Worm (Caenorhabditis elegans) whole organism, dauer: Measurements from ENCODE around the gene srw-107.

Source experiments
- unc-62 ChIP-seq: sonication (generic microtip); optimal IDR thresholded peaks from 2 replicates; lab custom pipeline; 2017; ENCODE audit warnings: missing biosample characterization, missing genetic modification reagents, missing genetic modification characterization

Gene srw-107

ce11 chrV:521517-521916 is at the start of gene srw-107:
TSS of gene srw-107 (minus strand) at chrV:521617.
- no peak for TF ChIP-seq unc-62

- TF ChIP-seq unc-62: no peak
Measured at ce11 chrV:568105-568504, 46.7 kb upstream of the srw-107 start, which contains the start of gene sri-72. TSS of gene sri-72 (minus strand) at chrV:568205.

- TF ChIP-seq unc-62: no peak
Measured at ce11 chrV:565984-566383, 44.6 kb upstream of the srw-107 start, which contains the start of gene sri-73. TSS of gene sri-73 (minus strand) at chrV:566084.

DNA sequence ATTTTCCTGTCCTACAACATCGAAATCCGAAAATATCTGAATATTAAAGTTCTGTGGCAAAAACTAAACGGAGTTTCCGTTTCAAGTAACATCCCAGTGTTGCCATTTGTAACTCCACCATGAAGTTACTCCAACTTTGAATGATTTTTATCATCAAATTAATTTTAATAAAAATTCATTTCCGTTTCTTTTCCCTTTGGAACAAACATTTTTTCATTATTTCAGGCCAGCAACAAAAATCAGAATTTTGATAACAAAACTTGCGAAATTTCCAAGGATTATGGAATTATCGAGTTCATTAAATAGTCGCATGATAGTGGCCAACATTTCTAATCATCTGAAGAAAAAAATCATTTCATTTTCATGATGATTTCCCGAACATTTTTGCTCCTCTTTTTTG is 41.4 kb upstream of the srw-107 start, which contains the start of gene C14C6.2:
C14C6.2 (plus strand) TSS at position 301 of the 400 bp plus-strand sequence.
- TF ChIP-seq unc-62: no peak

ce11 chrV:559940-560339 is 38.5 kb upstream of the srw-107 start, which contains the start of gene srx-7:
TSS of gene srx-7 (plus strand) at chrV:560195.
- TF ChIP-seq unc-62: no peak

DNA sequence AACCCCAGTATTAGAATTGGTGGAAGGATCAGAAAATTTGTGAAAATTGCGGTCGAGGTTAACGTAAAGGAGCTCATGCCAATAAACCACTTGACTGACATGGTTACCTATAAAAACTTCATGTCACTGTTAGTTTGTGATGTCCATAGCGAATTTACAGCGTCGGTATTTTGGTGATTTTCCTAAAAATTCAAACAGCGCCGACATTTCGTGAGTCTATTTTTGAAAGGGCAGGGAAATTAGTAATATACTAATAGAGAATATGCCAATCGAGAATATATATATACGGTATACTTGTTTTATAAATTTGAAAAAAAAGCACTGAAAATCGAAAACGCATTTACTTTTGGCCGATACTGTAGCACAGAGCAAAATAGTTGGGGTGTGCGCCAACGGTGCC is 34.6 kb upstream of the srw-107 start, which contains the start of gene srx-8:
srx-8 (minus strand) TSS at position 101 of the 400 bp plus-strand sequence.
- no peak for TF ChIP-seq unc-62

DNA sequence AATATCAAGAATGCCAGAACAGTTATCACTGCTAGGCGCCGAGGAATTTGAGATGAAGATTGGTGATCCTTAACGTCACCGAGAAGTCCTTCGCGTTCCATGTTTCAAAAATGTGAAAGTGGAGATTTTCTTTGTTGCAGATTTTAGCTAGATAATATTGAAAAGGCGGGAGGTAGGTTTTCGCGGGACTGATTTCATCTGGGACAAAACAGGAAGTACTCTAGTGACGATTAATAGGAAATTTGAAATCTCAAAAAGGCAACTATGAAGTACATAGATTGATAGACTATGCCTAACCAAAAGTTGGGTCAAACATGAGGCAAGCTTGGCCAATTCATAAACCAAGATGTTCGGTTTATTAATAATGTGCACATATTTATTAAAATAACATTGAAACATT is 31.6 kb upstream of the srw-107 start, which contains the start of gene C14C6.8:
C14C6.8 (minus strand) TSS at position 101 of the 400 bp plus-strand sequence.
- no peak for TF ChIP-seq unc-62

- no peak for TF ChIP-seq unc-62
Measured at ce11 chrV:552406-552805, 31.0 kb upstream of the srw-107 start.

ce11 chrV:547980-548379 is 26.6 kb upstream of the srw-107 start, which contains the start of gene C14C6.6:
TSS of gene C14C6.6 (minus strand) at chrV:548080.
- no peak for TF ChIP-seq unc-62

ce11 chrV:543169-543568 is 21.8 kb upstream of the srw-107 start, which contains the start of gene C14C6.3:
TSS of gene C14C6.3 (plus strand) at chrV:543469.
- TF ChIP-seq unc-62: no peak

- no peak for TF ChIP-seq unc-62
Measured at ce11 chrV:541470-541869, 20.1 kb upstream of the srw-107 start.

DNA sequence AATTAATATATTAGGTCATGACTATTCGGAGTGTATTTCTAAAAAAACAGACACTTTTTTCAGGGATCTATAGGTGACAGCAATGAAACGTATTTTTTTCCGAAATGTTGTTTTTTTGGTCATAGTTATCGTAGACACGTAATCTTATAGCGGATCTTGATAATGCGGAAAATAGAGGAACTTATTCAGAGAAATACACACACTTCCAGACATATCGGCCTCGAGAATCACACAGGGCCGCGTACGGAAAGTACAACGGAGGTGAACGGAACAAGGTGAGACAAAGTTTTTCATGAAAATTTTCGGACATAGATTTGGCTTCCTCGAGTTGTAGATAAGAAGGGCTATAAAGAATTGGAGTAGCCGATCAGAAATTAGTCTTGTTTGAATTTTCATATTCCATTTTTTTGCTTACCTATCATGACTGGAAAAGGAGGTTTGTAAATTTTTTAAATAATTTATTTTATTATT is 17.7 kb upstream of the srw-107 start, which contains the start of gene nhr-155:
nhr-155 (plus strand) TSS at position 421 of the 471 bp plus-strand sequence.
- no peak for TF ChIP-seq unc-62

- no peak for TF ChIP-seq unc-62
Measured at ce11 chrV:536571-536970, 15.2 kb upstream of the srw-107 start, which contains the start of gene C14C6.5. TSS of gene C14C6.5 (plus strand) at chrV:536628.

DNA sequence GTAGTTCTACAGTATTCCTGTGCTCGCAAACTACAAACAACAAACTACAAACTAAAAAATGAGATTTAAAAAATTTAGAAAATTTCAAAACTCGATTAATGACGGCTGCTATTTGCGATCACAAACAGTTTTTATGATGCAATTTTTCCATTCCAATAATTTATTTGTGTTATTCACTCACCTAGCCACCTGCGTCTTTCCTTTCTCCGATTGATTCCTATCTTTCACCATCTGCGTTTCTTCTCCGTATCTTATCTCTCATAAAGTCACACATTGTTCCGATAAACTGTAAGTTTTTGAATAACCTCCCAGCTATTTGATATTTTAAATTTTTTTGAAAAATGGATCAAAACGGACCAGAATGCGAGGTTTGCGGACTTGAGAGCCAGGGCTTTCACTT is 12.8 kb upstream of the srw-107 start, which contains the start of gene nhr-132:
nhr-132 (plus strand) TSS at position 271 of the 400 bp plus-strand sequence.
- TF ChIP-seq unc-62: no peak

ce11 chrV:532046-532445 is 10.6 kb upstream of the srw-107 start, which contains the start of gene nhr-58:
TSS of gene nhr-58 (plus strand) at chrV:532259.
- no peak for TF ChIP-seq unc-62

DNA sequence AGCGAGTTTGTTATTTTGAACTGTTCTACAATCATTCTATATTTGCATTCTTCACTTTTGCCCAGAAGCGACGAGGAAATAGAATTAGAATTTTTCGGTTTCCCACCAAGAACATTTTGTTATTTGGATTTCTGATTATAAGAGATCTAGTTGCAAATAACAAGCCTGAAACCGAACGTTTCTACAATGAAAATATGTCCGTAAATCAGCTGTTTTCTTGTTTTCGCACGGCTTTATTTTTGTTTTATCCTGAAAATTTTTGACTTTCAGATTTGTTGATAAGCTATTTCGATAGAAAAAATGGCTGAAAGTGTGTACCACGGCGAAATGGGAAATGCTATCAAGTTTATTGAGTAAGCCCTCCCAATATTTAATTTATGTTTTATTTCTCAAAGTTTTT is 6.2 kb upstream of the srw-107 start, which contains the start of gene srw-108:
srw-108 (plus strand) TSS at position 301 of the 400 bp plus-strand sequence.
- TF ChIP-seq unc-62: no peak

- TF ChIP-seq unc-62: no peak
Measured at ce11 chrV:525040-525439, 3.6 kb upstream of the srw-107 start, which contains the start of gene R11G11.16. TSS of gene R11G11.16 (minus strand) at chrV:525140.

DNA sequence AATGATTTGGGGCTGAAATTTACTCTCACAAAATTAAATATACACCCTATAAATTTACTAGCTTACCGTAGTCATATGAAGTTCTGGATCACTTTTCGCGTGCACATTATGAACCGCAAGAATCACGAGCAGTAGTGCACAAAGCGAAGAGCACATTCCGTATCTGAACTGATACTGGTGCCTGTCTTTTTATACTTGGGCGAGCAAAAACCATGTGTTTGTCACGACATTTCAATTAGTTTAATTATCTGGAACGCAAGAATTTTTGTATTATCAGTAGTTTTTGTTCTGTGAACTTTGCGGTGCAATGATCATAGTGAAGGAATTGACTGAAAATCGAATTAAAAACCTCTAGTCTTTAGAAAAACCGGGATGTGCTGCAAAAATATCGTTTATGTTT is 2.6 kb upstream of the srw-107 start, which contains the start of gene lipl-3:
lipl-3 (minus strand) TSS at position 161 of the 400 bp plus-strand sequence.
- no peak for TF ChIP-seq unc-62
